Fruit fly (Drosophila melanogaster) whole organism, embryonic: Measurements from ENCODE around the gene mei-P22.

Experiments used
- Adf1 ChIP-seq: fragments of 200-800 bp; sonication (Bioruptor generic); IDR thresholded peaks from 2 replicates; pipeline ENCODE4 v1.3.6; 2022; ENCODE audit warnings: missing biosample characterization, missing genetic modification characterization
- CG10462 ChIP-seq: fragments of 200-800 bp; sonication (Bioruptor generic); optimal IDR thresholded peaks from 2 replicates; lab custom pipeline; 2016; ENCODE audit warnings: missing biosample characterization, missing genetic modification characterization
- CG10979 ChIP-seq: fragments of 200-800 bp; sonication (Bioruptor generic); optimal IDR thresholded peaks from 2 replicates; lab custom pipeline; 2018; ENCODE audit warnings: missing biosample characterization, mild to moderate bottlenecking, missing genetic modification characterization, moderate library complexity
- CG11456 ChIP-seq: fragments of 200-800 bp; sonication (Bioruptor generic); IDR thresholded peaks from 3 replicates; pipeline ENCODE4 v1.3.6; 2022; ENCODE audit warnings: missing biosample characterization, missing genetic modification characterization
- CG11723 ChIP-seq: fragments of 200-800 bp; sonication (Bioruptor generic); optimal IDR thresholded peaks from 2 replicates; lab custom pipeline; 2017; ENCODE audit warnings: missing biosample characterization, mild to moderate bottlenecking, missing genetic modification characterization
- CG12155 ChIP-seq: fragments of 200-800 bp; sonication (Bioruptor generic); optimal IDR thresholded peaks from 3 replicates; lab custom pipeline; 2016; ENCODE audit warnings: missing biosample characterization, missing genetic modification characterization
- CG13296 ChIP-seq: fragments of 200-800 bp; sonication (Bioruptor generic); optimal IDR thresholded peaks from 3 replicates; lab custom pipeline; 2018; ENCODE audit warnings: missing biosample characterization, mild to moderate bottlenecking, missing genetic modification characterization
- CG15011 ChIP-seq: fragments of 200-800 bp; sonication (Bioruptor generic); optimal IDR thresholded peaks from 3 replicates; lab custom pipeline; 2018; ENCODE audit warnings: missing biosample characterization, mild to moderate bottlenecking, missing genetic modification characterization
- CG15073 ChIP-seq: fragments of 200-800 bp; sonication (Bioruptor generic); optimal IDR thresholded peaks from 2 replicates; lab custom pipeline; 2016; ENCODE audit warnings: missing biosample characterization, missing genetic modification characterization
- CG1603 ChIP-seq: fragments of 200-800 bp; sonication (Bioruptor generic); optimal IDR thresholded peaks from 2 replicates; lab custom pipeline; 2019; ENCODE audit warnings: missing biosample characterization, mild to moderate bottlenecking, missing genetic modification characterization, moderate library complexity
- CG16779 ChIP-seq: fragments of 200-800 bp; sonication (Bioruptor generic); IDR thresholded peaks from 2 replicates; pipeline ENCODE4 v1.3.6; 2022; ENCODE audit warnings: missing biosample characterization, missing genetic modification characterization
- CG16863 ChIP-seq: fragments of 200-800 bp; sonication (Bioruptor generic); optimal IDR thresholded peaks from 3 replicates; lab custom pipeline; 2016; ENCODE audit warnings: missing biosample characterization, missing genetic modification characterization
- CG17359 ChIP-seq: fragments of 200-800 bp; sonication (Bioruptor generic); optimal IDR thresholded peaks from 3 replicates; lab custom pipeline; 2018; ENCODE audit warnings: missing biosample characterization, mild to moderate bottlenecking, missing genetic modification characterization, moderate library complexity
- CG18262 ChIP-seq: fragments of 200-800 bp; optimal IDR thresholded peaks from 3 replicates; lab custom pipeline; 2019; ENCODE audit warnings: missing biosample characterization, mild to moderate bottlenecking, missing genetic modification characterization, moderate library complexity
- CG2889 ChIP-seq: fragments of 200-800 bp; sonication (Bioruptor generic); IDR thresholded peaks from 3 replicates; pipeline ENCODE4 v1.3.6; 2022; ENCODE audit warnings: missing biosample characterization, missing genetic modification characterization
- CG31365 ChIP-seq: fragments of 200-800 bp; sonication (Bioruptor generic); optimal IDR thresholded peaks from 2 replicates; lab custom pipeline; 2018; ENCODE audit warnings: missing biosample characterization, mild to moderate bottlenecking, missing genetic modification characterization
- CG31441 ChIP-seq: fragments of 200-800 bp; sonication (Bioruptor generic); IDR thresholded peaks from 2 replicates; pipeline ENCODE4 v1.3.6; 2022; ENCODE audit warnings: missing biosample characterization, missing genetic modification characterization
- CG4282 ChIP-seq: fragments of 200-800 bp; sonication (Bioruptor generic); optimal IDR thresholded peaks from 2 replicates; lab custom pipeline; 2016; ENCODE audit warnings: missing biosample characterization, missing genetic modification characterization
- CG7556 ChIP-seq: fragments of 200-800 bp; sonication (Bioruptor generic); optimal IDR thresholded peaks from 2 replicates; lab custom pipeline; 2017; ENCODE audit warnings: missing biosample characterization, mild to moderate bottlenecking, missing genetic modification characterization
- CG9727 ChIP-seq: fragments of 200-800 bp; sonication (Bioruptor generic); optimal IDR thresholded peaks from 3 replicates; lab custom pipeline; 2017; ENCODE audit warnings: missing biosample characterization, mild to moderate bottlenecking, missing genetic modification characterization
- CG9932 ChIP-seq: fragments of 200-800 bp; sonication (Bioruptor generic); IDR thresholded peaks from 2 replicates; pipeline ENCODE4 v1.3.6; 2022; ENCODE audit warnings: missing biosample characterization, missing genetic modification characterization
- Chrac-16 ChIP-seq: fragments of 200-800 bp; sonication (Bioruptor generic); optimal IDR thresholded peaks from 3 replicates; lab custom pipeline; 2016; ENCODE audit warnings: missing biosample characterization, missing genetic modification characterization
- Dll ChIP-seq: fragments of 200-800 bp; sonication (Bioruptor generic); IDR thresholded peaks from 4 replicates; pipeline ENCODE4 v1.3.6; 2022; ENCODE audit warnings: missing biosample characterization, missing genetic modification characterization; ENCODE audit not compliant: partially characterized antibody
- Eip74EF ChIP-seq, 2 experiments: fragments of 200-800 bp in 1 of 2; fragments of >200 bp in 1 of 2; sonication (Bioruptor generic) in 1 of 2; optimal IDR thresholded peaks; 2 replicates each; lab custom pipeline; 2017 to 2019; ENCODE audit warnings: missing biosample characterization in 2 of 2, missing genetic modification characterization in 2 of 2, mild to moderate bottlenecking in 1 of 2, moderate library complexity in 1 of 2
- Elba2 ChIP-seq: fragments of 200-800 bp; sonication (Bioruptor generic); optimal IDR thresholded peaks from 3 replicates; lab custom pipeline; 2016; ENCODE audit warnings: missing biosample characterization, missing genetic modification characterization
- Gug ChIP-seq: fragments of 200-800 bp; sonication (Bioruptor generic); IDR thresholded peaks from 4 replicates; pipeline ENCODE4 v1.3.6; 2022; ENCODE audit warnings: missing biosample characterization, missing genetic modification characterization
- Oli ChIP-seq: fragments of 200-800 bp; sonication (Bioruptor generic); optimal IDR thresholded peaks from 2 replicates; lab custom pipeline; 2018; ENCODE audit warnings: missing biosample characterization, mild to moderate bottlenecking, missing genetic modification characterization, moderate library complexity
- Poxn ChIP-seq: fragments of 200-800 bp; sonication (Bioruptor generic); IDR thresholded peaks from 2 replicates; pipeline ENCODE4 v1.3.6; 2022; ENCODE audit warnings: missing biosample characterization, missing genetic modification characterization
- Ptx1 ChIP-seq: fragments of 200-800 bp; sonication (Bioruptor generic); IDR thresholded peaks from 2 replicates; pipeline ENCODE4 v1.3.6; 2022; ENCODE audit warnings: missing biosample characterization, missing genetic modification characterization
- Six4 ChIP-seq: fragments of 200-800 bp; sonication (Bioruptor generic); optimal IDR thresholded peaks from 2 replicates; lab custom pipeline; 2016; ENCODE audit warnings: missing biosample characterization, missing genetic modification characterization
- Spps ChIP-seq: fragments of 200-800 bp; sonication (Bioruptor generic); optimal IDR thresholded peaks from 2 replicates; lab custom pipeline; 2018; ENCODE audit warnings: missing biosample characterization, mild to moderate bottlenecking, missing genetic modification characterization
- al ChIP-seq: fragments of 200-800 bp; sonication (Bioruptor generic); IDR thresholded peaks from 2 replicates; pipeline ENCODE4 v1.3.6; 2022; ENCODE audit warnings: missing biosample characterization, missing genetic modification characterization
- az2 ChIP-seq: fragments of 200-800 bp; sonication (Bioruptor generic); optimal IDR thresholded peaks from 3 replicates; lab custom pipeline; 2016; ENCODE audit warnings: missing biosample characterization, missing genetic modification characterization
- crol ChIP-seq: fragments of 200-800 bp; sonication (Bioruptor generic); IDR thresholded peaks from 2 replicates; pipeline ENCODE4 v1.3.6; 2022; ENCODE audit warnings: missing biosample characterization, missing genetic modification characterization
- crp ChIP-seq, 2 experiments: fragments of 200-800 bp; sonication (Bioruptor generic); optimal IDR thresholded peaks; 2 replicates in 1 of 2; 3 replicates in 1 of 2; lab custom pipeline; 2017; ENCODE audit warnings: missing biosample characterization in 2 of 2, missing genetic modification characterization in 2 of 2, mild to moderate bottlenecking in 1 of 2, moderate library complexity in 1 of 2
- dati ChIP-seq: fragments of 200-800 bp; sonication (Bioruptor generic); IDR thresholded peaks from 2 replicates; pipeline ENCODE4 v1.3.6; 2022; ENCODE audit warnings: missing biosample characterization, missing genetic modification characterization
- dmrt11E ChIP-seq: fragments of 200-800 bp; sonication (Bioruptor generic); optimal IDR thresholded peaks from 3 replicates; lab custom pipeline; 2018; ENCODE audit warnings: missing biosample characterization, mild to moderate bottlenecking, missing genetic modification characterization, moderate library complexity
- ems ChIP-seq: fragments of 200-800 bp; sonication (Bioruptor generic); optimal IDR thresholded peaks from 3 replicates; lab custom pipeline; 2016; ENCODE audit warnings: missing biosample characterization, missing genetic modification characterization
- hkb ChIP-seq, 2 experiments: fragments of 200-800 bp in 1 of 2; fragments of >200 bp in 1 of 2; sonication (Bioruptor generic) in 1 of 2; IDR thresholded peaks in 1 of 2; optimal IDR thresholded peaks in 1 of 2; 2 replicates each; pipeline versions ENCODE4 v1.3.6 to Lab custom; 2017 to 2022; ENCODE audit warnings: missing biosample characterization in 1 of 2, missing genetic modification characterization in 1 of 2
- ind ChIP-seq: fragments of 200-800 bp; sonication (Bioruptor generic); optimal IDR thresholded peaks from 3 replicates; lab custom pipeline; 2016; ENCODE audit warnings: missing biosample characterization, missing genetic modification characterization
- lab ChIP-seq: fragments of 200-800 bp; sonication (Bioruptor generic); optimal IDR thresholded peaks from 3 replicates; lab custom pipeline; 2017; ENCODE audit warnings: missing biosample characterization, missing genetic modification characterization, mild to moderate bottlenecking, moderate library complexity, missing genetic modification reagents
- lola ChIP-seq, 3 experiments: fragments of >200 bp in 2 of 3; fragments of 200-800 bp in 1 of 3; sonication (Bioruptor generic) in 1 of 3; optimal IDR thresholded peaks; 2 replicates each; lab custom pipeline; 2017 to 2019; ENCODE audit warnings: missing biosample characterization in 3 of 3, missing genetic modification characterization in 3 of 3, mild to moderate bottlenecking in 1 of 3, moderate library complexity in 1 of 3
- nau ChIP-seq: fragments of 200-800 bp; sonication (Bioruptor generic); optimal IDR thresholded peaks from 3 replicates; lab custom pipeline; 2017; ENCODE audit warnings: missing biosample characterization, mild to moderate bottlenecking, missing genetic modification characterization, missing genetic modification reagents
- org-1 ChIP-seq: fragments of 200-800 bp; sonication (Bioruptor generic); optimal IDR thresholded peaks from 2 replicates; lab custom pipeline; 2017; ENCODE audit warnings: missing biosample characterization, missing genetic modification characterization
- p53 ChIP-seq: fragments of 200-800 bp; sonication (Bioruptor generic); optimal IDR thresholded peaks from 2 replicates; lab custom pipeline; 2016; ENCODE audit warnings: missing biosample characterization, missing genetic modification characterization
- sens ChIP-seq: fragments of 200-800 bp; sonication (Bioruptor generic); peaks from one replicate; lab custom pipeline; 2016; ENCODE audit warnings: missing biosample characterization, missing genetic modification characterization
- seq ChIP-seq: fragments of 200-800 bp; sonication (Bioruptor generic); IDR thresholded peaks from 2 replicates; pipeline ENCODE4 v1.3.6; 2022; ENCODE audit warnings: missing biosample characterization, missing genetic modification characterization
- ssp ChIP-seq: fragments of 200-800 bp; sonication (Bioruptor generic); IDR thresholded peaks from 2 replicates; pipeline ENCODE4 v1.3.6; 2022; ENCODE audit warnings: missing biosample characterization, missing genetic modification characterization
- tgo ChIP-seq: fragments of 200-800 bp; sonication (Bioruptor generic); IDR thresholded peaks from 3 replicates; pipeline ENCODE4 v1.3.6; 2022; ENCODE audit warnings: missing biosample characterization, missing genetic modification characterization
- twi ChIP-seq: fragments of 200-800 bp; optimal IDR thresholded peaks from 2 replicates; lab custom pipeline; 2019; ENCODE audit warnings: missing biosample characterization, mild to moderate bottlenecking, missing genetic modification characterization, moderate library complexity
- unpg ChIP-seq: fragments of 200-800 bp; sonication (Bioruptor generic); optimal IDR thresholded peaks from 3 replicates; lab custom pipeline; 2018; ENCODE audit warnings: missing biosample characterization, mild to moderate bottlenecking, missing genetic modification characterization, moderate library complexity

Gene mei-P22

DNA sequence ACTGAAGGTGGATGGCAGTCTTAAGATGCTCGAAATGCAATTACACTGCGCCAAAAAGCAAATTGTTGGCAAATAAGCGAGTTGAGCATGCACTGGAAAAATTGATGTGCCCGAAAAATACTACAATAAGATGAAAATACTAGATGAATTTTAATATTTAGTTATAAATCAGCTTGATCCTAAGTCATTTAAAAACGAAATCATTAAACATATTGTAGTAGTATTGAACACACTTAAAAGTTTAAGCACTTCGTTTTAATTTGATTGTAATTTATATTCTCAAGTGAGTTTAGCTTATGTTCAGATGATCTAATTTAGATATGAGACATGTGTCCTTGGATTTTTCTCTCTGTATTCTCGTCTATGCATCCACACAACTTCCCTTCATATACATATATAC is 18.3 kb downstream of the mei-P22 start (continued):
- TF ChIP-seq CG31441 (GFP tag; lab: Robert Waterston, UW) (peak; percentile 72), unpg (peak; percentile 11), CG16863 (GFP tag; lab: Kevin White, UChicago) (no peak), CG16779 (no peak), dati (GFP tag; lab: Robert Waterston, UW) (no peak), seq (GFP tag; lab: Robert Waterston, UW) (no peak), Gug (GFP tag; lab: Robert Waterston, UW) (no peak), CG1603 (tag; lab: Kevin White, UChicago) (no peak), Spps (no peak), lola (GFP tag; optimal IDR thresholded peaks at IDR 0.05; lab: Kevin White, UChicago) (no peak), Poxn (no peak), CG15011 (peak; percentile 12), Six4 (no peak), CG17359 (tag; lab: Kevin White, UChicago) (peak; percentile 56), CG9727 (GFP tag; lab: Kevin White, UChicago) (no peak), CG11723 (GFP tag; lab: Kevin White, UChicago) (no peak), Adf1 (no peak), CG4282 (GFP tag; lab: Kevin White, UChicago) (no peak), CG10462 (GFP tag; lab: Kevin White, UChicago) (no peak), CG11456 (GFP tag; lab: Robert Waterston, UW) (no peak), Oli (tag; lab: Kevin White, UChicago) (peak; percentile 13), sens (GFP tag; lab: Kevin White, UChicago) (peak; percentile 24), CG15073 (GFP tag; lab: Kevin White, UChicago) (no peak), crp (GFP tag; optimal IDR thresholded peaks at IDR 0.05; lab: Kevin White, UChicago) (no peak), tgo (GFP tag; lab: Robert Waterston, UW) (no peak), Dll (GFP tag; lab: Robert Waterston, UW) (no peak), CG31365 (tag; lab: Kevin White, UChicago) (no peak), Ptx1 (GFP tag; lab: Robert Waterston, UW) (peak; percentile 53), hkb (optimal IDR thresholded peaks at IDR 0.05; lab: Kevin White, UChicago) (no peak), hkb (GFP tag; IDR thresholded peaks at IDR 0.05; lab: Robert Waterston, UW) (no peak; the same call in 1 of the 2 replicates), Eip74EF (GFP tag; optimal IDR thresholded peaks at IDR 0.05; lab: Kevin White, UChicago) (peak in 1 of 2 experiments; percentile 33), CG18262 (tag; lab: Kevin White, UChicago) (peak; percentile 46), CG12155 (GFP tag; lab: Kevin White, UChicago) (no peak), dmrt11E (tag; lab: Kevin White, UChicago) (no peak), Elba2 (no peak), p53 (GFP tag; lab: Kevin White, UChicago) (no peak), CG10979 (tag; lab: Kevin White, UChicago) (peak; percentile 12), az2 (GFP tag; lab: Kevin White, UChicago) (no peak), lab (peak; percentile 25), ems (GFP tag; lab: Kevin White, UChicago) (peak; percentile 9), CG7556 (GFP tag; lab: Kevin White, UChicago) (peak; percentile 13), CG13296 (GFP tag; lab: Kevin White, UChicago) (no peak), CG9932 (GFP tag; lab: Robert Waterston, UW) (no peak), al (GFP tag; lab: Robert Waterston, UW) (0 out of 2 replicates have a peak, but pooled peaks have one; percentile 9), nau (no peak), ssp (GFP tag; lab: Robert Waterston, UW) (peak; percentile 26; the same call in 1 of the 2 replicates), crol (GFP tag; lab: Robert Waterston, UW) (no peak), Chrac-16 (GFP tag; lab: Kevin White, UChicago) (no peak), CG2889 (GFP tag; lab: Robert Waterston, UW) (no peak), ind (GFP tag; lab: Kevin White, UChicago) (peak; percentile 17), twi (tag; lab: Kevin White, UChicago) (no peak), org-1 (GFP tag; lab: Kevin White, UChicago) (no peak)
